Worm (Caenorhabditis elegans) whole organism, L1 larva: ENCODE data around the gene R09E10.1.
"Not testable (repeated sequence)": the region's sequence is repeated elsewhere in the genome, so short reads cannot be mapped to it uniquely, and the experiment has no call there.

ENCODE experiments used
- C04F5.9 ChIP-seq: sonication (generic microtip); optimal IDR thresholded peaks from 2 replicates; lab custom pipeline; 2016; ENCODE audit warnings: missing genetic modification characterization, missing compliant biosample characterization
- C16A3.4 ChIP-seq: fragments of 150-350 bp; optimal IDR thresholded peaks from 2 replicates; lab custom pipeline; 2014; ENCODE audit warnings: missing biosample characterization, missing genetic modification characterization
- alr-1 ChIP-seq: fragments of 200-800 bp; sonication (Bioruptor generic); optimal IDR thresholded peaks from 2 replicates; lab custom pipeline; 2018; ENCODE audit warnings: borderline replicate concordance, mild to moderate bottlenecking, missing genetic modification characterization, missing compliant biosample characterization
- ama-1 ChIP-seq: fragments of 150-350 bp; optimal IDR thresholded peaks from 2 replicates; lab custom pipeline; 2014
- blmp-1 ChIP-seq: fragments of 150-350 bp; optimal IDR thresholded peaks from 2 replicates; lab custom pipeline; 2014; ENCODE audit warnings: missing biosample characterization, missing genetic modification characterization
- ceh-82 ChIP-seq, 3 experiments: fragments of 150-350 bp in 1 of 3; sonication (generic microtip) in 2 of 3; optimal IDR thresholded peaks; 2 replicates each; lab custom pipeline; 2014 to 2017; ENCODE audit warnings: missing biosample characterization in 3 of 3, missing genetic modification characterization in 3 of 3
- ceh-88 ChIP-seq: fragments of 200-800 bp; sonication (Bioruptor generic); IDR thresholded peaks from 2 replicates; pipeline ENCODE4 v1.3.6; 2022; ENCODE audit warnings: missing genetic modification characterization, missing compliant biosample characterization
- ceh-90 ChIP-seq: sonication (generic microtip); optimal IDR thresholded peaks from 2 replicates; lab custom pipeline; 2016; ENCODE audit warnings: missing genetic modification characterization, missing compliant biosample characterization
- ces-1 ChIP-seq: fragments of 150-350 bp; optimal IDR thresholded peaks from 2 replicates; lab custom pipeline; 2014; ENCODE audit warnings: missing biosample characterization, missing genetic modification reagents, missing genetic modification characterization
- dpl-1 ChIP-seq, 3 experiments: fragments of 150-350 bp in 2 of 3; sonication (generic microtip) in 1 of 3; optimal IDR thresholded peaks; 2 replicates each; lab custom pipeline; 2014 to 2017; ENCODE audit warnings: missing biosample characterization in 3 of 3, missing genetic modification characterization in 3 of 3, missing genetic modification reagents in 3 of 3
- dsc-1 ChIP-seq: sonication (generic microtip); optimal IDR thresholded peaks from 2 replicates; lab custom pipeline; 2016; ENCODE audit warnings: mild to moderate bottlenecking, missing genetic modification characterization, missing compliant biosample characterization
- efl-1 ChIP-seq, 4 experiments: fragments of 150-350 bp; optimal IDR thresholded peaks in 3 of 4; peaks in 1 of 4; 1 replicate in 1 of 4; 2 replicates in 3 of 4; lab custom pipeline; 2014; ENCODE audit warnings: missing biosample characterization in 2 of 4, missing genetic modification characterization in 2 of 4, missing genetic modification reagents in 2 of 4
- egl-13 ChIP-seq: sonication (generic microtip); optimal IDR thresholded peaks from 2 replicates; lab custom pipeline; 2016; ENCODE audit warnings: missing genotype, missing genetic modification reagents, missing genetic modification characterization, missing compliant biosample characterization
- elt-2 ChIP-seq: sonication (generic microtip); optimal IDR thresholded peaks from 2 replicates; lab custom pipeline; 2016; ENCODE audit warnings: missing genetic modification characterization, mild to moderate bottlenecking, inconsistent platforms, missing compliant biosample characterization, missing genetic modification reagents
- elt-3 ChIP-seq, 6 experiments: fragments of 150-350 bp in 1 of 6; sonication (generic microtip); optimal IDR thresholded peaks; 2 replicates each; lab custom pipeline; 2017 to 2018; ENCODE audit warnings: missing biosample characterization in 6 of 6, missing genetic modification characterization in 6 of 6, inconsistent platforms in 1 of 6
- fkh-4 ChIP-seq: sonication (generic microtip); optimal IDR thresholded peaks from 2 replicates; lab custom pipeline; 2016; ENCODE audit warnings: missing compliant biosample characterization, missing genetic modification characterization, borderline replicate concordance
- fos-1 ChIP-seq: fragments of 150-350 bp; optimal IDR thresholded peaks from 2 replicates; lab custom pipeline; 2014; ENCODE audit warnings: missing biosample characterization, missing genetic modification characterization
- grh-1 ChIP-seq: fragments of 200-800 bp; sonication (Bioruptor generic); IDR thresholded peaks from 2 replicates; pipeline ENCODE4 v1.3.6; 2022; ENCODE audit warnings: missing genetic modification reagents, missing genetic modification characterization, missing compliant biosample characterization
- hlh-17 ChIP-seq: fragments of 200-800 bp; sonication (Bioruptor generic); optimal IDR thresholded peaks from 2 replicates; lab custom pipeline; 2018; ENCODE audit warnings: missing genetic modification characterization, mild to moderate bottlenecking, missing compliant biosample characterization, moderate library complexity, borderline replicate concordance
- lin-35 ChIP-seq, 2 experiments: fragments of 150-350 bp; optimal IDR thresholded peaks; 2 replicates each; lab custom pipeline; 2014; ENCODE audit warnings: missing biosample characterization in 2 of 2, missing genetic modification characterization in 2 of 2, missing genetic modification reagents in 2 of 2
- lsy-2 ChIP-seq, 2 experiments: fragments of 150-350 bp; optimal IDR thresholded peaks; 2 replicates each; lab custom pipeline; 2014; ENCODE audit warnings: missing biosample characterization in 2 of 2, missing genetic modification characterization in 2 of 2
- mdl-1 ChIP-seq, 2 experiments: fragments of 150-350 bp; optimal IDR thresholded peaks; 2 replicates each; lab custom pipeline; 2014 to 2017; ENCODE audit warnings: missing biosample characterization in 2 of 2, missing genetic modification characterization in 2 of 2, inconsistent platforms in 1 of 2
- mep-1 ChIP-seq: fragments of 150-350 bp; optimal IDR thresholded peaks from 2 replicates; lab custom pipeline; 2014; ENCODE audit warnings: missing biosample characterization, missing genetic modification characterization
- nhr-11 ChIP-seq: fragments of 150-350 bp; optimal IDR thresholded peaks from 2 replicates; lab custom pipeline; 2014; ENCODE audit warnings: missing biosample characterization, missing genetic modification characterization
- nhr-19 ChIP-seq: fragments of 200-800 bp; sonication (Bioruptor generic); conservative IDR thresholded peaks from 2 replicates; pipeline ENCODE4 v1.3.6; 2022; ENCODE audit warnings: missing genetic modification characterization, missing compliant biosample characterization
- nhr-20 ChIP-seq: sonication (generic microtip); optimal IDR thresholded peaks from 2 replicates; lab custom pipeline; 2016; ENCODE audit warnings: mild to moderate bottlenecking, missing genetic modification characterization, missing compliant biosample characterization
- nhr-28 ChIP-seq: fragments of 150-350 bp; optimal IDR thresholded peaks from 2 replicates; lab custom pipeline; 2014; ENCODE audit warnings: missing biosample characterization, missing genetic modification characterization
- nhr-47 ChIP-seq: sonication (generic microtip); optimal IDR thresholded peaks from 2 replicates; lab custom pipeline; 2016; ENCODE audit warnings: mild to moderate bottlenecking, missing genetic modification characterization, moderate library complexity, missing compliant biosample characterization
- nhr-71 ChIP-seq: sonication (generic microtip); optimal IDR thresholded peaks from 2 replicates; lab custom pipeline; 2016; ENCODE audit warnings: mild to moderate bottlenecking, missing genetic modification characterization, moderate library complexity, missing compliant biosample characterization
- nhr-90 ChIP-seq: sonication (generic microtip); optimal IDR thresholded peaks from 2 replicates; lab custom pipeline; 2016; ENCODE audit warnings: mild to moderate bottlenecking, missing genetic modification characterization, missing compliant biosample characterization; ENCODE audit not compliant: poor library complexity
- pax-3 ChIP-seq: fragments of 200-800 bp; sonication (Bioruptor generic); optimal IDR thresholded peaks from 2 replicates; lab custom pipeline; 2018; ENCODE audit warnings: mild to moderate bottlenecking, missing genetic modification characterization, moderate library complexity, missing compliant biosample characterization
- rnt-1 ChIP-seq: sonication (generic microtip); optimal IDR thresholded peaks from 2 replicates; lab custom pipeline; 2016; ENCODE audit warnings: mild to moderate bottlenecking, missing genetic modification characterization, moderate library complexity, missing compliant biosample characterization
- skn-1 ChIP-seq: fragments of 150-350 bp; optimal IDR thresholded peaks from 2 replicates; lab custom pipeline; 2014; ENCODE audit warnings: missing biosample characterization, missing genetic modification characterization
- snpc-4 ChIP-seq: fragments of 150-350 bp; optimal IDR thresholded peaks from 2 replicates; lab custom pipeline; 2014; ENCODE audit warnings: missing biosample characterization, missing genetic modification characterization
- snu-23 ChIP-seq: sonication (generic microtip); optimal IDR thresholded peaks from 2 replicates; lab custom pipeline; 2016; ENCODE audit warnings: missing genetic modification characterization, missing compliant biosample characterization
- swsn-7 ChIP-seq: sonication (generic microtip); optimal IDR thresholded peaks from 2 replicates; lab custom pipeline; 2016; ENCODE audit warnings: missing genetic modification characterization, missing compliant biosample characterization
- tbx-2 ChIP-seq: sonication (generic microtip); optimal IDR thresholded peaks from 2 replicates; lab custom pipeline; 2016; ENCODE audit warnings: missing genetic modification characterization, missing compliant biosample characterization
- unc-62 ChIP-seq: fragments of 150-350 bp; optimal IDR thresholded peaks from 2 replicates; lab custom pipeline; 2014; ENCODE audit warnings: missing biosample characterization, missing genetic modification reagents, missing genetic modification characterization
- unc-86 ChIP-seq: sonication (generic microtip); optimal IDR thresholded peaks from 2 replicates; lab custom pipeline; 2016; ENCODE audit warnings: missing genetic modification characterization, missing compliant biosample characterization
- vab-15 ChIP-seq: sonication (generic microtip); optimal IDR thresholded peaks from 2 replicates; lab custom pipeline; 2017; ENCODE audit warnings: missing genotype, mild to moderate bottlenecking, missing genetic modification characterization, missing compliant biosample characterization
- xbp-1 ChIP-seq: sonication (generic microtip); optimal IDR thresholded peaks from 2 replicates; lab custom pipeline; 2016; ENCODE audit warnings: missing genetic modification characterization, missing compliant biosample characterization
- ztf-11 ChIP-seq, 2 experiments: sonication (generic microtip); optimal IDR thresholded peaks; 2 replicates each; lab custom pipeline; 2016 to 2017; ENCODE audit warnings: missing genetic modification characterization in 2 of 2, missing biosample characterization in 1 of 2, missing compliant biosample characterization in 1 of 2
- ztf-4 ChIP-seq: fragments of 150-350 bp; optimal IDR thresholded peaks from 2 replicates; lab custom pipeline; 2014; ENCODE audit warnings: missing biosample characterization, missing genetic modification characterization

Gene R09E10.1

ce11 chrIV:10322650-10323049 lies at the start of gene R09E10.1:
Gene R09E10.1, minus strand, starts transcription at chrIV:10322750.
- TF ChIP-seq vab-15; unc-62 (GFP tag; lab: Kevin White, UChicago); ztf-11 (tag; optimal IDR thresholded peaks at IDR 0.05; lab: Kevin White, UChicago): not testable (repeated sequence)

- TF ChIP-seq dpl-1 (GFP tag; optimal IDR thresholded peaks at IDR 0.05; lab: Kevin White, UChicago) (no peak), C04F5.9 (no peak), xbp-1 (no peak), ceh-88 (GFP tag; lab: Robert Waterston, UW) (no peak)
These were observed 45.8 kb upstream of the R09E10.1 start, which contains the start of gene iars-1 for ce11 chrIV:10368326-10368725. Gene iars-1, plus strand, starts transcription at chrIV:10368601.

DNA sequence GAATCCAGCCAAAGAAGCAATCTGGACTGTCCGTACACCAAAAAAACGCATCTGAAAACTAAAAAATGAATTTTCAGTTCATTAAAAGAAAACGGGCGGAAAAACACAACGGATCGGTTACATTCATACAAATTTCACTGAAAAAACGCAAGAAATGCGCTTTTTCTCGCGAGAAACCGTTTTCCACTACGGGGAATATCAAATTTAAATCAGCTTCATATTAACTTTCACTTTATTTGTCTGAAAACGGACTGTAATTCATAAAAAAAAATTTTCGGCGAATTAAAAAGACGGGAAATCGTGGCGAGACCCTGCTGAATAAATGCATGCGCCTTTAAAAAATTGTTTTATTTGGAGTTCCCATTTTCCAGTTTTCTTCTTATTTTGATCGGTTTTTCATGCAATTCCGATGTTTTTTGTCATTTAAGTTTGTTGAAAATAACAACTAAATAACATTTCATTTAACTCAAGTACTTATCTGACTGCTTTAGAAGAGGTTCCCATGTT lies 45.2 kb upstream of the R09E10.1 start, which contains the start of gene pges-2:
Gene pges-2, minus strand, starts transcription at position 51 of the 507 bp plus-strand sequence.
- TF ChIP-seq efl-1 (optimal IDR thresholded peaks at IDR 0.05; lab: Kevin White, UChicago) (peak; percentile 40 to 43), efl-1 (GFP tag; optimal IDR thresholded peaks at IDR 0.05 in 1 of 2; lab: Kevin White, UChicago) (peak; percentile 39 to 90), nhr-71 (peak; percentile 44), ceh-90 (tag; lab: Kevin White, UChicago) (no peak), pax-3 (no peak), nhr-19 (GFP tag; lab: Robert Waterston, UW) (no peak), elt-3 (tag; optimal IDR thresholded peaks at IDR 0.05; lab: Kevin White, UChicago) (no peak), snu-23 (GFP tag; lab: Kevin White, UChicago) (peak; percentile 53), ces-1 (GFP tag; lab: Kevin White, UChicago) (no peak), lin-35 (GFP tag; optimal IDR thresholded peaks at IDR 0.05; lab: Kevin White, UChicago) (peak; percentile 19 to 44), nhr-47 (tag; lab: Kevin White, UChicago) (peak; percentile 23), ceh-82 (tag; optimal IDR thresholded peaks at IDR 0.05; lab: Kevin White, UChicago) (peak in 1 of 3 experiments; percentile 21), blmp-1 (tag; lab: Kevin White, UChicago) (peak; percentile 40), mep-1 (tag; lab: Kevin White, UChicago) (peak; percentile 62), ama-1 (no peak), swsn-7 (tag; lab: Kevin White, UChicago) (peak; percentile 19), xbp-1 (peak; percentile 38), nhr-28 (tag; lab: Kevin White, UChicago) (no peak), dpl-1 (GFP tag; optimal IDR thresholded peaks at IDR 0.05; lab: Kevin White, UChicago) (peak in 2 of 3 experiments; percentile 41 to 43), lsy-2 (tag; optimal IDR thresholded peaks at IDR 0.05; lab: Kevin White, UChicago) (peak; percentile 52 to 66), fos-1 (no peak)

DNA sequence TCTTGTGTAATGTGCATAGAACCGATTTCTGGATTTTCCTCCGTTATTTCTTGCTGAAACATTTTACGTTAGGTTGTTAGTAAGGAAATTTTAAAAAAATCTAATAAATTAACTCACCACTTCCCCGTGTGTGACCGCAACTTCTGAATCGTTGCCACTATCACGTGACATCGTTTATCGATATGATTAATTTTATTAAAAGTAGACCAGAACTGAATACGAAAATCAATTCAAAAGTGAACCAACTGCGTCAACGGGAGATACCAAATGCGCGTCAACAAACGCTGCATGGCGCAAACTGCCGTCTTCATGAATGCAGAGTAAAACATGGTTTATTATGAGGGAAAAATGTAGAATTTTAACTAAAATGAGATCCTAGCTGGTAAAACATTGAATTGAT lies 43.5 kb upstream of the R09E10.1 start, which contains the start of gene sir-2.1:
Gene sir-2.1, minus strand, starts transcription at position 212 of the 400 bp plus-strand sequence.
- no peak for TF ChIP-seq fkh-4 (tag; lab: Kevin White, UChicago)
- peak; percentile 58 for TF ChIP-seq dsc-1 (tag; lab: Kevin White, UChicago)
- peak; percentile 44 for TF ChIP-seq elt-2
- no peak for TF ChIP-seq mdl-1 (tag; optimal IDR thresholded peaks at IDR 0.05; lab: Kevin White, UChicago)
- TF ChIP-seq grh-1 (GFP tag; lab: Robert Waterston, UW), result no peak
- TF ChIP-seq nhr-71, result peak; percentile 75
- TF ChIP-seq alr-1 (tag; lab: Kevin White, UChicago), result no peak
- TF ChIP-seq nhr-20 (tag; lab: Kevin White, UChicago), result peak; percentile 49
- TF ChIP-seq lin-35 (GFP tag; optimal IDR thresholded peaks at IDR 0.05; lab: Kevin White, UChicago), result peak; percentile 57 to 76
- TF ChIP-seq snu-23 (GFP tag; lab: Kevin White, UChicago), result peak; percentile 67
- TF ChIP-seq rnt-1, result peak; percentile 48
- peak; percentile 19 for TF ChIP-seq skn-1
- no peak for TF ChIP-seq ceh-88 (GFP tag; lab: Robert Waterston, UW)
- peak; percentile 52 for TF ChIP-seq C16A3.4 (tag; lab: Kevin White, UChicago)
- TF ChIP-seq tbx-2, result peak; percentile 68
- peak; percentile 4 for TF ChIP-seq egl-13 (tag; lab: Kevin White, UChicago)
- peak; percentile 36 to 66 (median 62) for TF ChIP-seq dpl-1 (GFP tag; optimal IDR thresholded peaks at IDR 0.05; lab: Kevin White, UChicago)
- peak; percentile 23 for TF ChIP-seq pax-3
- TF ChIP-seq ztf-4 (tag; lab: Kevin White, UChicago), result no peak
- peak; percentile 66 for TF ChIP-seq mep-1 (tag; lab: Kevin White, UChicago)
- TF ChIP-seq nhr-11 (tag; lab: Kevin White, UChicago), result no peak
- peak; percentile 68 for TF ChIP-seq xbp-1
- TF ChIP-seq ceh-82 (tag; optimal IDR thresholded peaks at IDR 0.05; lab: Kevin White, UChicago), result peak; percentile 9 to 38 (median 19)
- TF ChIP-seq snpc-4, result peak; percentile 24
- TF ChIP-seq swsn-7 (tag; lab: Kevin White, UChicago), result peak; percentile 64
- peak; percentile 58 for TF ChIP-seq unc-86 (tag; lab: Kevin White, UChicago)
- no peak for TF ChIP-seq hlh-17 (GFP tag; lab: Kevin White, UChicago)
- peak; percentile 66 to 69 for TF ChIP-seq lsy-2 (tag; optimal IDR thresholded peaks at IDR 0.05; lab: Kevin White, UChicago)
- peak; percentile 60 for TF ChIP-seq nhr-90 (tag; lab: Kevin White, UChicago)
- TF ChIP-seq nhr-19 (GFP tag; lab: Robert Waterston, UW), result peak; percentile 45
- peak; percentile 51 for TF ChIP-seq blmp-1 (tag; lab: Kevin White, UChicago)
